Worm (Caenorhabditis elegans) whole organism, L1 larva: ENCODE data around the gene wbp-11.
A peak's percentile ranks its signal among the peaks of the same experiment; 100 is the strongest.

Experiments used
- C04F5.9 ChIP-seq: sonication (generic microtip); optimal IDR thresholded peaks from 2 replicates; lab custom pipeline; 2016; ENCODE audit warnings: missing genetic modification characterization, missing compliant biosample characterization
- C16A3.4 ChIP-seq: fragments of 150-350 bp; optimal IDR thresholded peaks from 2 replicates; lab custom pipeline; 2014; ENCODE audit warnings: missing biosample characterization, missing genetic modification characterization
- C34B4.2 ChIP-seq: sonication (generic microtip); optimal IDR thresholded peaks from 2 replicates; lab custom pipeline; 2017; ENCODE audit warnings: mild to moderate bottlenecking, missing genetic modification characterization, missing compliant biosample characterization
- Y116A8C.19 ChIP-seq: sonication (generic microtip); optimal IDR thresholded peaks from 2 replicates; lab custom pipeline; 2016; ENCODE audit warnings: missing compliant biosample characterization, missing genetic modification characterization, borderline replicate concordance
- aha-1 ChIP-seq: fragments of 150-350 bp; optimal IDR thresholded peaks from 2 replicates; lab custom pipeline; 2014; ENCODE audit warnings: missing biosample characterization, missing genetic modification characterization
- alr-1 ChIP-seq: fragments of 200-800 bp; sonication (Bioruptor generic); optimal IDR thresholded peaks from 2 replicates; lab custom pipeline; 2018; ENCODE audit warnings: borderline replicate concordance, mild to moderate bottlenecking, missing genetic modification characterization, missing compliant biosample characterization
- ama-1 ChIP-seq: fragments of 150-350 bp; optimal IDR thresholded peaks from 2 replicates; lab custom pipeline; 2014
- blmp-1 ChIP-seq: fragments of 150-350 bp; optimal IDR thresholded peaks from 2 replicates; lab custom pipeline; 2014; ENCODE audit warnings: missing biosample characterization, missing genetic modification characterization
- ceh-63 ChIP-seq: fragments of 200-800 bp; sonication (Bioruptor generic); optimal IDR thresholded peaks from 2 replicates; lab custom pipeline; 2018; ENCODE audit warnings: mild to moderate bottlenecking, missing genetic modification characterization, missing compliant biosample characterization
- ceh-8 ChIP-seq: fragments of 200-800 bp; sonication (Bioruptor generic); optimal IDR thresholded peaks from 2 replicates; lab custom pipeline; 2018; ENCODE audit warnings: mild to moderate bottlenecking, missing genetic modification characterization, moderate library complexity, missing compliant biosample characterization
- ceh-82 ChIP-seq, 3 experiments: fragments of 150-350 bp in 1 of 3; sonication (generic microtip) in 2 of 3; optimal IDR thresholded peaks; 2 replicates each; lab custom pipeline; 2014 to 2017; ENCODE audit warnings: missing biosample characterization in 3 of 3, missing genetic modification characterization in 3 of 3
- ceh-88 ChIP-seq: fragments of 200-800 bp; sonication (Bioruptor generic); IDR thresholded peaks from 2 replicates; pipeline ENCODE4 v1.3.6; 2022; ENCODE audit warnings: missing genetic modification characterization, missing compliant biosample characterization
- ceh-90 ChIP-seq: sonication (generic microtip); optimal IDR thresholded peaks from 2 replicates; lab custom pipeline; 2016; ENCODE audit warnings: missing genetic modification characterization, missing compliant biosample characterization
- dpl-1 ChIP-seq, 3 experiments: fragments of 150-350 bp in 2 of 3; sonication (generic microtip) in 1 of 3; optimal IDR thresholded peaks; 2 replicates each; lab custom pipeline; 2014 to 2017; ENCODE audit warnings: missing biosample characterization in 3 of 3, missing genetic modification characterization in 3 of 3, missing genetic modification reagents in 3 of 3
- dsc-1 ChIP-seq: sonication (generic microtip); optimal IDR thresholded peaks from 2 replicates; lab custom pipeline; 2016; ENCODE audit warnings: mild to moderate bottlenecking, missing genetic modification characterization, missing compliant biosample characterization
- efl-1 ChIP-seq, 4 experiments: fragments of 150-350 bp; optimal IDR thresholded peaks in 3 of 4; peaks in 1 of 4; 1 replicate in 1 of 4; 2 replicates in 3 of 4; lab custom pipeline; 2014; ENCODE audit warnings: missing biosample characterization in 2 of 4, missing genetic modification characterization in 2 of 4, missing genetic modification reagents in 2 of 4
- efl-3 ChIP-seq: fragments of 200-800 bp; sonication (Bioruptor generic); optimal IDR thresholded peaks from 2 replicates; lab custom pipeline; 2018; ENCODE audit warnings: mild to moderate bottlenecking, missing genetic modification characterization, missing compliant biosample characterization
- egl-13 ChIP-seq: sonication (generic microtip); optimal IDR thresholded peaks from 2 replicates; lab custom pipeline; 2016; ENCODE audit warnings: missing genotype, missing genetic modification reagents, missing genetic modification characterization, missing compliant biosample characterization
- elt-2 ChIP-seq: sonication (generic microtip); optimal IDR thresholded peaks from 2 replicates; lab custom pipeline; 2016; ENCODE audit warnings: missing genetic modification characterization, mild to moderate bottlenecking, inconsistent platforms, missing compliant biosample characterization, missing genetic modification reagents
- fkh-10 ChIP-seq: sonication (generic microtip); optimal IDR thresholded peaks from 2 replicates; lab custom pipeline; 2017; ENCODE audit warnings: missing biosample characterization, missing genetic modification reagents, missing genetic modification characterization
- fkh-8 ChIP-seq: sonication (generic microtip); optimal IDR thresholded peaks from 2 replicates; lab custom pipeline; 2016; ENCODE audit warnings: mild to moderate bottlenecking, missing genetic modification characterization, missing compliant biosample characterization
- hpl-2 ChIP-seq: fragments of 150-350 bp; optimal IDR thresholded peaks from 2 replicates; lab custom pipeline; 2014; ENCODE audit warnings: missing biosample characterization, missing genetic modification reagents, missing genetic modification characterization
- irx-1 ChIP-seq: sonication (generic microtip); optimal IDR thresholded peaks from 2 replicates; lab custom pipeline; 2016; ENCODE audit warnings: missing genetic modification characterization, missing compliant biosample characterization
- isw-1 ChIP-seq: fragments of 200-800 bp; sonication (Bioruptor generic); IDR thresholded peaks from 2 replicates; pipeline ENCODE4 v1.3.6; 2022; ENCODE audit warnings: missing genetic modification characterization, missing compliant biosample characterization
- jun-1 ChIP-seq: fragments of 150-350 bp; optimal IDR thresholded peaks from 2 replicates; lab custom pipeline; 2014; ENCODE audit warnings: missing biosample characterization, missing genetic modification reagents, missing genetic modification characterization
- lin-14 ChIP-seq: fragments of 200-800 bp; sonication (Bioruptor generic); optimal IDR thresholded peaks from 2 replicates; lab custom pipeline; 2018; ENCODE audit warnings: mild to moderate bottlenecking, missing genetic modification characterization, moderate library complexity, missing compliant biosample characterization
- lin-35 ChIP-seq, 2 experiments: fragments of 150-350 bp; optimal IDR thresholded peaks; 2 replicates each; lab custom pipeline; 2014; ENCODE audit warnings: missing biosample characterization in 2 of 2, missing genetic modification characterization in 2 of 2, missing genetic modification reagents in 2 of 2
- lin-39 ChIP-seq: fragments of 150-350 bp; optimal IDR thresholded peaks from 2 replicates; lab custom pipeline; 2014; ENCODE audit warnings: missing biosample characterization, missing genetic modification reagents, missing genetic modification characterization
- lsy-2 ChIP-seq, 2 experiments: fragments of 150-350 bp; optimal IDR thresholded peaks; 2 replicates each; lab custom pipeline; 2014; ENCODE audit warnings: missing biosample characterization in 2 of 2, missing genetic modification characterization in 2 of 2
- mdl-1 ChIP-seq, 2 experiments: fragments of 150-350 bp; optimal IDR thresholded peaks; 2 replicates each; lab custom pipeline; 2014 to 2017; ENCODE audit warnings: missing biosample characterization in 2 of 2, missing genetic modification characterization in 2 of 2, inconsistent platforms in 1 of 2
- mef-2 ChIP-seq: fragments of 150-350 bp; optimal IDR thresholded peaks from 2 replicates; lab custom pipeline; 2014; ENCODE audit warnings: missing biosample characterization, missing genetic modification characterization
- nhr-11 ChIP-seq: fragments of 150-350 bp; optimal IDR thresholded peaks from 2 replicates; lab custom pipeline; 2014; ENCODE audit warnings: missing biosample characterization, missing genetic modification characterization
- nhr-12 ChIP-seq: sonication (generic microtip); optimal IDR thresholded peaks from 2 replicates; lab custom pipeline; 2017; ENCODE audit warnings: missing biosample characterization, missing genetic modification characterization
- nhr-20 ChIP-seq: sonication (generic microtip); optimal IDR thresholded peaks from 2 replicates; lab custom pipeline; 2016; ENCODE audit warnings: mild to moderate bottlenecking, missing genetic modification characterization, missing compliant biosample characterization
- nhr-28 ChIP-seq: fragments of 150-350 bp; optimal IDR thresholded peaks from 2 replicates; lab custom pipeline; 2014; ENCODE audit warnings: missing biosample characterization, missing genetic modification characterization
- nhr-47 ChIP-seq: sonication (generic microtip); optimal IDR thresholded peaks from 2 replicates; lab custom pipeline; 2016; ENCODE audit warnings: mild to moderate bottlenecking, missing genetic modification characterization, moderate library complexity, missing compliant biosample characterization
- nhr-71 ChIP-seq: sonication (generic microtip); optimal IDR thresholded peaks from 2 replicates; lab custom pipeline; 2016; ENCODE audit warnings: mild to moderate bottlenecking, missing genetic modification characterization, moderate library complexity, missing compliant biosample characterization
- nhr-76 ChIP-seq: sonication (generic microtip); optimal IDR thresholded peaks from 2 replicates; lab custom pipeline; 2017; ENCODE audit warnings: missing biosample characterization, missing genetic modification characterization
- nhr-85 ChIP-seq: sonication (generic microtip); peaks from one replicate; lab custom pipeline; 2016; ENCODE audit warnings: missing genetic modification characterization, inconsistent platforms, missing compliant biosample characterization
- pax-3 ChIP-seq: fragments of 200-800 bp; sonication (Bioruptor generic); optimal IDR thresholded peaks from 2 replicates; lab custom pipeline; 2018; ENCODE audit warnings: mild to moderate bottlenecking, missing genetic modification characterization, moderate library complexity, missing compliant biosample characterization
- pqm-1 ChIP-seq: sonication (generic microtip); optimal IDR thresholded peaks from 3 replicates; lab custom pipeline; 2017; ENCODE audit warnings: missing biosample characterization, missing genetic modification characterization
- rnt-1 ChIP-seq: sonication (generic microtip); optimal IDR thresholded peaks from 2 replicates; lab custom pipeline; 2016; ENCODE audit warnings: mild to moderate bottlenecking, missing genetic modification characterization, moderate library complexity, missing compliant biosample characterization
- skn-1 ChIP-seq: fragments of 150-350 bp; optimal IDR thresholded peaks from 2 replicates; lab custom pipeline; 2014; ENCODE audit warnings: missing biosample characterization, missing genetic modification characterization
- snu-23 ChIP-seq: sonication (generic microtip); optimal IDR thresholded peaks from 2 replicates; lab custom pipeline; 2016; ENCODE audit warnings: missing genetic modification characterization, missing compliant biosample characterization
- sox-4 ChIP-seq: sonication (generic microtip); optimal IDR thresholded peaks from 2 replicates; lab custom pipeline; 2016; ENCODE audit warnings: missing genetic modification characterization, missing compliant biosample characterization
- sptf-1 ChIP-seq: fragments of 150-350 bp; optimal IDR thresholded peaks from 2 replicates; lab custom pipeline; 2014; ENCODE audit warnings: missing biosample characterization, missing genetic modification characterization
- sup-37 ChIP-seq: fragments of 200-800 bp; sonication (Bioruptor generic); optimal IDR thresholded peaks from 2 replicates; lab custom pipeline; 2018; ENCODE audit warnings: mild to moderate bottlenecking, missing genetic modification characterization, missing compliant biosample characterization
- swsn-7 ChIP-seq: sonication (generic microtip); optimal IDR thresholded peaks from 2 replicates; lab custom pipeline; 2016; ENCODE audit warnings: missing genetic modification characterization, missing compliant biosample characterization
- unc-30 ChIP-seq: sonication (generic microtip); optimal IDR thresholded peaks from 2 replicates; lab custom pipeline; 2017; ENCODE audit warnings: missing biosample characterization, missing genetic modification characterization
- xbp-1 ChIP-seq: sonication (generic microtip); optimal IDR thresholded peaks from 2 replicates; lab custom pipeline; 2016; ENCODE audit warnings: missing genetic modification characterization, missing compliant biosample characterization
- ztf-11 ChIP-seq, 2 experiments: sonication (generic microtip); optimal IDR thresholded peaks; 2 replicates each; lab custom pipeline; 2016 to 2017; ENCODE audit warnings: missing genetic modification characterization in 2 of 2, missing biosample characterization in 1 of 2, missing compliant biosample characterization in 1 of 2

wbp-11 gene

ce11 chrII:10200759-10201158, 28.0 kb downstream of the wbp-11 start, which contains the start of gene arv-1 (continued):
- TF ChIP-seq nhr-28 (tag; lab: Kevin White, UChicago) (no peak), ztf-11 (tag; optimal IDR thresholded peaks at IDR 0.05; lab: Kevin White, UChicago) (peak in 1 of 2 experiments; percentile 78), lin-14 (GFP tag; lab: Kevin White, UChicago) (peak; percentile 78), nhr-85 (tag; lab: Kevin White, UChicago) (peak; percentile 67), nhr-76 (no peak), ama-1 (lab: Kevin White, UChicago) (no peak), efl-3 (no peak), unc-30 (tag; lab: Kevin White, UChicago) (no peak), jun-1 (tag; lab: Kevin White, UChicago) (no peak), xbp-1 (tag; lab: Kevin White, UChicago) (peak; percentile 72), C34B4.2 (tag; lab: Kevin White, UChicago) (no peak), ceh-63 (GFP tag; lab: Kevin White, UChicago) (no peak), sox-4 (tag; lab: Kevin White, UChicago) (peak; percentile 36), Y116A8C.19 (tag; lab: Kevin White, UChicago) (no peak), skn-1 (peak; percentile 5), fkh-8 (tag; lab: Kevin White, UChicago) (peak; percentile 58), ceh-90 (tag; lab: Kevin White, UChicago) (peak; percentile 82), alr-1 (no peak), C16A3.4 (tag; lab: Kevin White, UChicago) (peak; percentile 50), lsy-2 (tag; optimal IDR thresholded peaks at IDR 0.05; lab: Kevin White, UChicago) (peak; percentile 82 to 83), snu-23 (GFP tag; lab: Kevin White, UChicago) (peak; percentile 70), C04F5.9 (tag; lab: Kevin White, UChicago) (peak; percentile 52), isw-1 (GFP tag; lab: Robert Waterston, UW) (peak; percentile 43), sup-37 (GFP tag; lab: Kevin White, UChicago) (no peak), ceh-8 (GFP tag; lab: Kevin White, UChicago) (no peak), nhr-20 (tag; lab: Kevin White, UChicago) (peak; percentile 71), nhr-11 (tag; lab: Kevin White, UChicago) (peak; percentile 27), lin-39 (tag; lab: Kevin White, UChicago) (no peak), hpl-2 (no peak), aha-1 (tag; lab: Kevin White, UChicago) (no peak), dsc-1 (tag; lab: Kevin White, UChicago) (peak; percentile 65), elt-2 (tag; lab: Kevin White, UChicago) (peak; percentile 27), pax-3 (peak; percentile 72), fkh-10 (GFP tag; lab: Kevin White, UChicago) (no peak), irx-1 (tag; lab: Kevin White, UChicago) (peak; percentile 75), nhr-12 (no peak), mef-2 (tag; lab: Kevin White, UChicago) (no peak), pqm-1 (tag; lab: Kevin White, UChicago) (no peak), efl-1 (optimal IDR thresholded peaks at IDR 0.05; lab: Kevin White, UChicago) (peak; percentile 68 to 72), efl-1 (GFP tag; optimal IDR thresholded peaks at IDR 0.05 in 1 of 2; lab: Kevin White, UChicago) (peak; percentile 59 to 97), swsn-7 (tag; lab: Kevin White, UChicago) (peak; percentile 61), blmp-1 (tag; lab: Kevin White, UChicago) (peak; percentile 63), sptf-1 (no peak), egl-13 (peak; percentile 74), ceh-88 (GFP tag; lab: Robert Waterston, UW) (no peak; the same call in 1 of the 2 replicates)

- TF ChIP-seq rnt-1 (tag; lab: Kevin White, UChicago) (peak; percentile 41), dpl-1 (GFP tag; optimal IDR thresholded peaks at IDR 0.05; lab: Kevin White, UChicago) (no peak), ceh-82 (tag; optimal IDR thresholded peaks at IDR 0.05; lab: Kevin White, UChicago) (peak in 1 of 3 experiments; percentile 27), nhr-71 (tag; lab: Kevin White, UChicago) (peak; percentile 5), mdl-1 (tag; optimal IDR thresholded peaks at IDR 0.05; lab: Kevin White, UChicago) (peak in 1 of 2 experiments; percentile 8), nhr-47 (tag; lab: Kevin White, UChicago) (peak; percentile 7), lin-35 (GFP tag; optimal IDR thresholded peaks at IDR 0.05; lab: Kevin White, UChicago) (peak in 1 of 2 experiments; percentile 11), jun-1 (tag; lab: Kevin White, UChicago) (no peak), efl-1 (optimal IDR thresholded peaks at IDR 0.05; lab: Kevin White, UChicago) (peak in 1 of 2 experiments; percentile 26), efl-1 (GFP tag; optimal IDR thresholded peaks at IDR 0.05 in 1 of 2; lab: Kevin White, UChicago) (peak in 1 of 2 experiments; percentile 47), lin-14 (GFP tag; lab: Kevin White, UChicago) (peak; percentile 53), C34B4.2 (tag; lab: Kevin White, UChicago) (no peak), dsc-1 (tag; lab: Kevin White, UChicago) (peak; percentile 27), nhr-11 (tag; lab: Kevin White, UChicago) (peak; percentile 26)
These were observed 29.6 kb downstream of the wbp-11 start for ce11 chrII:10202275-10202674.
